Worm (Caenorhabditis elegans): ENCODE data around the gene C15C8.5.

- no peak for TF ChIP-seq ces-1 (GFP tag; optimal IDR thresholded peaks at IDR 0.05)
- TF ChIP-seq unc-62 (GFP tag; optimal IDR thresholded peaks at IDR 0.05), result no peak
- TF ChIP-seq mep-1 (tag; optimal IDR thresholded peaks at IDR 0.05), result no peak
- TF ChIP-seq unc-39 (tag; optimal IDR thresholded peaks at IDR 0.05), result no peak
- no peak for TF ChIP-seq lin-32 (GFP tag; optimal IDR thresholded peaks at IDR 0.05)
- no peak for TF ChIP-seq drap-1 (GFP tag; optimal IDR thresholded peaks at IDR 0.05)
- no peak for TF ChIP-seq zip-8 (tag; optimal IDR thresholded peaks at IDR 0.05)
- no peak for TF ChIP-seq flh-1 (GFP tag; optimal IDR thresholded peaks at IDR 0.05)
- TF ChIP-seq ztf-11 (tag; optimal IDR thresholded peaks at IDR 0.05), result no peak
- TF ChIP-seq pha-4 (tag; optimal IDR thresholded peaks at IDR 0.05), result no peak
- TF ChIP-seq ham-2 (GFP tag; optimal IDR thresholded peaks at IDR 0.05), result no peak
- TF ChIP-seq nhr-76 (tag; optimal IDR thresholded peaks at IDR 0.05), result no peak
- TF ChIP-seq mls-2 (tag; optimal IDR thresholded peaks at IDR 0.05), result no peak
- no peak for TF ChIP-seq nhr-237 (tag; optimal IDR thresholded peaks at IDR 0.05)
Measured at ce11 chrV:12719713-12720112, 28.1 kb upstream of the C15C8.5 start, which contains the start of gene R11D1.7.
